Worm (Caenorhabditis elegans) whole organism, L1 larva: ENCODE results near the gene ccpp-6.

Experiments
- efl-1 ChIP-seq, 4 experiments: fragments of 150-350 bp; optimal IDR thresholded peaks in 3 of 4; peaks in 1 of 4; 1 replicate in 1 of 4; 2 replicates in 3 of 4; lab custom pipeline; 2014; ENCODE audit warnings: missing biosample characterization in 2 of 4, missing genetic modification characterization in 2 of 4, missing genetic modification reagents in 2 of 4
- nhr-11 ChIP-seq: fragments of 150-350 bp; optimal IDR thresholded peaks from 2 replicates; lab custom pipeline; 2014; ENCODE audit warnings: missing biosample characterization, missing genetic modification characterization
- nhr-12 ChIP-seq: sonication (generic microtip); optimal IDR thresholded peaks from 2 replicates; lab custom pipeline; 2017; ENCODE audit warnings: missing biosample characterization, missing genetic modification characterization
- nhr-85 ChIP-seq: sonication (generic microtip); peaks from one replicate; lab custom pipeline; 2016; ENCODE audit warnings: missing genetic modification characterization, inconsistent platforms, missing compliant biosample characterization
- pqm-1 ChIP-seq: sonication (generic microtip); optimal IDR thresholded peaks from 3 replicates; lab custom pipeline; 2017; ENCODE audit warnings: missing biosample characterization, missing genetic modification characterization
- skn-1 ChIP-seq: fragments of 150-350 bp; optimal IDR thresholded peaks from 2 replicates; lab custom pipeline; 2014; ENCODE audit warnings: missing biosample characterization, missing genetic modification characterization
- sox-4 ChIP-seq: sonication (generic microtip); optimal IDR thresholded peaks from 2 replicates; lab custom pipeline; 2016; ENCODE audit warnings: missing genetic modification characterization, missing compliant biosample characterization
- tbx-2 ChIP-seq: sonication (generic microtip); optimal IDR thresholded peaks from 2 replicates; lab custom pipeline; 2016; ENCODE audit warnings: missing genetic modification characterization, missing compliant biosample characterization
- unc-62 ChIP-seq: fragments of 150-350 bp; optimal IDR thresholded peaks from 2 replicates; lab custom pipeline; 2014; ENCODE audit warnings: missing biosample characterization, missing genetic modification reagents, missing genetic modification characterization

DNA sequence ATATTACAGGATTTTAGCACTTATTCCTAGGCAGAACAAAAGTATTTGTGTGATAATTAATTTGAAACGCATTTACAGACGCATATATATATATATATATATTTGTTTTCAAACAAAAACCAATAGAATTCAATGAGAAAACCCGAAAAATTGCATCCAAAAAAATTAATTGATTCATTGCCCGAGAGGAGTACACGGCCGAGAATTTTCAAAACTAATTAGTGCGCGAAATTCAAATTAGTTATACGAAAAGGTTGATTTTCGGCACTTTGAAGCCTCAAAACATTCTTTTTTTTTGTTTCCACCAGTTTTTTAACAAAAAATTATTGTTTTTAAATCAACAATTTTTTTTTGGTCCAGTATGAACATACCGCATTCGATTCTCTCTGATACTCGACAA, 4.3 kb upstream of the ccpp-6 start:
- TF ChIP-seq tbx-2 (tag; lab: Kevin White, UChicago) (no peak), efl-1 (optimal IDR thresholded peaks at IDR 0.05; lab: Kevin White, UChicago) (peak; percentile 28 to 45), efl-1 (GFP tag; optimal IDR thresholded peaks at IDR 0.05 in 1 of 2; lab: Kevin White, UChicago) (peak; percentile 46 to 89), sox-4 (no peak), nhr-12 (no peak), nhr-11 (tag; lab: Kevin White, UChicago) (no peak), nhr-85 (no peak), unc-62 (GFP tag; lab: Kevin White, UChicago) (no peak), skn-1 (tag; lab: Kevin White, UChicago) (no peak), pqm-1 (tag; lab: Kevin White, UChicago) (no peak)
